Fruit fly (Drosophila melanogaster): ENCODE results near the gene ATPsynbetaL.
A peak's percentile ranks its signal among the peaks of the same experiment; 100 is the strongest.

The ATPsynbetaL gene

dm6 chr3L:16113607-16114337 is 16.1 kb downstream of the ATPsynbetaL start (continued):
- TF ChIP-seq CG8765 (GFP tag; IDR thresholded peaks at IDR 0.05) (peak; percentile 54), CG10543 (GFP tag; optimal IDR thresholded peaks at IDR 0.05) (no peak), CkIIα-i1 (GFP tag; IDR thresholded peaks at IDR 0.05) (no peak), CG7372 (GFP tag; IDR thresholded peaks at IDR 0.05) (0 out of 2 replicates have a peak, but pooled peaks have one; percentile 52), jigr1 (GFP tag; IDR thresholded peaks at IDR 0.05) (0 out of 3 replicates have a peak, but pooled peaks have one; percentile 36), esg (GFP tag; conservative IDR thresholded peaks at IDR 0.05) (peak; percentile 75), Doc3 (GFP tag; IDR thresholded peaks at IDR 0.05; ENCODE audit: partially characterized antibody) (peak; percentile 48; the same call in 1 of the 3 replicates), CG1602 (GFP tag; optimal IDR thresholded peaks at IDR 0.05) (peak; percentile 74), CG7963 (GFP tag; IDR thresholded peaks at IDR 0.05; ENCODE audit: partially characterized antibody) (peak; percentile 47; the same call in 1 of the 3 replicates), zen (tag; optimal IDR thresholded peaks at IDR 0.05) (peak; percentile 9), chn (GFP tag; optimal IDR thresholded peaks at IDR 0.05) (peak; percentile 83), Ptx1 (GFP tag; IDR thresholded peaks at IDR 0.05) (peak; percentile 79), grn (GFP tag; optimal IDR thresholded peaks at IDR 0.05) (no peak), Stat92E (GFP tag; optimal IDR thresholded peaks at IDR 0.05) (peak in 1 of 3 experiments; percentile 70), sd (tag; optimal IDR thresholded peaks at IDR 0.05) (no peak), Dbx (GFP tag; IDR thresholded peaks at IDR 0.05) (peak; percentile 89), dimm (GFP tag; IDR thresholded peaks at IDR 0.05) (peak; percentile 45; the same call in 1 of the 2 replicates), Xbp1 (GFP tag; optimal IDR thresholded peaks at IDR 0.05) (peak; percentile 89), tx (GFP tag; optimal IDR thresholded peaks at IDR 0.05) (peak; percentile 83), tgo (GFP tag; IDR thresholded peaks at IDR 0.05) (peak; percentile 78), CG1647 (GFP tag; optimal IDR thresholded peaks at IDR 0.05) (peak; percentile 57), CG8944 (GFP tag; optimal IDR thresholded peaks at IDR 0.05) (peak; percentile 75), CG2889 (GFP tag; IDR thresholded peaks at IDR 0.05) (no peak), CG4404 (GFP tag; IDR thresholded peaks at IDR 0.05) (peak; percentile 52), Dp (GFP tag; optimal IDR thresholded peaks at IDR 0.05) (peak; percentile 51), br (optimal IDR thresholded peaks at IDR 0.05) (no peak), sug (tag; optimal IDR thresholded peaks at IDR 0.05) (peak; percentile 84), CG6791 (GFP tag; IDR thresholded peaks at IDR 0.05; ENCODE audit: partially characterized antibody) (peak; percentile 47; the same call in 2 of the 3 replicates), Deaf1 (tag; optimal IDR thresholded peaks at IDR 0.05) (no peak), CG12659 (GFP tag; optimal IDR thresholded peaks at IDR 0.05) (peak; percentile 98), fu2 (GFP tag; optimal IDR thresholded peaks at IDR 0.05) (peak; percentile 82), CG6765 (GFP tag; optimal IDR thresholded peaks at IDR 0.05) (peak; percentile 71), Elba2 (GFP tag; optimal IDR thresholded peaks at IDR 0.05) (no peak), CG13894 (tag; optimal IDR thresholded peaks at IDR 0.05) (no peak), ftz-f1 (GFP tag; optimal IDR thresholded peaks at IDR 0.05) (peak; percentile 81), CG10979 (tag; optimal IDR thresholded peaks at IDR 0.05) (peak; percentile 77), CG32532 (GFP tag; IDR thresholded peaks at IDR 0.05) (peak; percentile 88), gt (GFP tag; IDR thresholded peaks at IDR 0.05) (no peak), D (optimal IDR thresholded peaks at IDR 0.05) (no peak), D (GFP tag; optimal IDR thresholded peaks at IDR 0.05) (peak; percentile 58), CG15479 (GFP tag; optimal IDR thresholded peaks at IDR 0.05) (peak; percentile 99), CG11456 (GFP tag; IDR thresholded peaks at IDR 0.05) (peak; percentile 83), CG3281 (GFP tag; optimal IDR thresholded peaks at IDR 0.05) (peak; percentile 87), pzg (GFP tag; optimal IDR thresholded peaks at IDR 0.05) (peak; percentile 86), Ada2b (GFP tag; IDR thresholded peaks at IDR 0.05) (peak; percentile 71), MBD-R2 (GFP tag; IDR thresholded peaks at IDR 0.05) (peak; percentile 67), CG31441 (GFP tag; IDR thresholded peaks at IDR 0.05) (no peak; the same call in none of the 2 replicates), sob (GFP tag; IDR thresholded peaks at IDR 0.05) (peak; percentile 89), CG11560 (tag; IDR thresholded peaks at IDR 0.05) (peak; percentile 18; the same call in 1 of the 3 replicates), CG33557 (GFP tag; optimal IDR thresholded peaks at IDR 0.05) (peak; percentile 49)

Data from whole organism, embryonic.